Worm (Caenorhabditis elegans) whole organism, early embryonic: ENCODE measurements around the gene Y105C5A.1268.

Source experiments
- F13C5.2 ChIP-seq: sonication (generic microtip); optimal IDR thresholded peaks from 2 replicates; lab custom pipeline; 2017; ENCODE audit warnings: mild to moderate bottlenecking, missing genetic modification characterization, inconsistent platforms, missing compliant biosample characterization
- ama-1 ChIP-seq: fragments of 150-350 bp; optimal IDR thresholded peaks from 2 replicates; lab custom pipeline; 2014
- ceh-36 ChIP-seq: sonication (generic microtip); optimal IDR thresholded peaks from 2 replicates; lab custom pipeline; 2016; ENCODE audit warnings: missing genetic modification characterization, inconsistent platforms, missing compliant biosample characterization
- flt-1 ChIP-seq: fragments of 200-800 bp; sonication (Bioruptor generic); IDR thresholded peaks from 2 replicates; pipeline ENCODE4 v1.3.6; 2022; ENCODE audit warnings: missing genetic modification characterization, missing compliant biosample characterization
- hmbx-1 ChIP-seq: sonication (generic microtip); optimal IDR thresholded peaks from 2 replicates; lab custom pipeline; 2016; ENCODE audit warnings: mild to moderate bottlenecking, missing genetic modification characterization, missing compliant biosample characterization
- hmg-4 ChIP-seq: fragments of 200-800 bp; sonication (Bioruptor generic); optimal IDR thresholded peaks from 2 replicates; lab custom pipeline; 2018; ENCODE audit warnings: mild to moderate bottlenecking, missing genetic modification characterization, missing compliant biosample characterization
- scrt-1 ChIP-seq: fragments of 200-800 bp; sonication (Bioruptor generic); IDR thresholded peaks from 2 replicates; pipeline ENCODE4 v1.3.6; 2022; ENCODE audit warnings: missing genetic modification characterization, missing compliant biosample characterization

DNA sequence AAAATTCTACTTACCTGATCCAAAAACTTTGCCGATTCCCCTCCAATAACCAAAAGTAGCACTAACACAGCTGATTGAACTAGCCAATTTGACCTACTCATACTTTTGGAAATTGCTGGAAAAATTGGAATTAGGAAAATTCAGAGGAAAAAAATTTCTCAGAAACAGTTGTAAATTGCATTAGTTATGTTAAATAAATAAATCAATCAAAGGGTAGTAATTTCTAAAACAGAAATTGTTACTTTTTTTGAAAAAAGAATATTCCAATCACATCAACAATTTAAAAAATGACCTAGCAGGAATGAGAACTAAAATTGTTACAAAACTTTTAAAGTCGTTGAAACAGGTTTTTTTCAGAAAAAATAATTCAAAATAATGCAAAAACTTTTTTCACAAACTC, 29.3 kb downstream of the Y105C5A.1268 start, which contains the start of gene Y105C5A.8:
- TF ChIP-seq F13C5.2 (tag; lab: Kevin White, UChicago) (no peak), ceh-36 (tag; lab: Kevin White, UChicago) (no peak), ama-1 (lab: Kevin White, UChicago) (no peak), scrt-1 (GFP tag; lab: Robert Waterston, UW) (no peak), hmg-4 (no peak), flt-1 (GFP tag; lab: Robert Waterston, UW) (no peak), hmbx-1 (tag; lab: Kevin White, UChicago) (no peak)
